Fruit fly (Drosophila melanogaster) whole organism, prepupa: ENCODE results near the gene Nepl15.

Experiments
- CG3919 ChIP-seq: fragments of 200-800 bp; sonication (Bioruptor generic); optimal IDR thresholded peaks from 3 replicates; lab custom pipeline; 2016; ENCODE audit warnings: missing biosample characterization, missing genetic modification characterization
- CG6276 ChIP-seq: fragments of 200-800 bp; sonication (Bioruptor generic); optimal IDR thresholded peaks from 2 replicates; lab custom pipeline; 2017; ENCODE audit warnings: missing biosample characterization, mild to moderate bottlenecking, missing genetic modification characterization
- CG6792 ChIP-seq: fragments of 200-800 bp; sonication (Bioruptor generic); optimal IDR thresholded peaks from 3 replicates; lab custom pipeline; 2016; ENCODE audit warnings: missing biosample characterization, missing genetic modification characterization
- CG7368 ChIP-seq: fragments of 200-800 bp; sonication (Bioruptor generic); optimal IDR thresholded peaks from 3 replicates; lab custom pipeline; 2016; ENCODE audit warnings: missing biosample characterization, missing genetic modification characterization
- CG8319 ChIP-seq: fragments of 200-800 bp; sonication (Bioruptor generic); optimal IDR thresholded peaks from 3 replicates; lab custom pipeline; 2016; ENCODE audit warnings: missing biosample characterization, missing genetic modification characterization
- Eip75B ChIP-seq: fragments of 200-800 bp; sonication (Bioruptor generic); optimal IDR thresholded peaks from 3 replicates; lab custom pipeline; 2016; ENCODE audit warnings: missing biosample characterization, missing genetic modification characterization
- Eip93F ChIP-seq: fragments of 200-800 bp; sonication (Bioruptor generic); optimal IDR thresholded peaks from 2 replicates; lab custom pipeline; 2016; ENCODE audit warnings: missing biosample characterization, mild to moderate bottlenecking, missing genetic modification characterization
- Ets21C ChIP-seq: fragments of 200-800 bp; sonication (Bioruptor generic); optimal IDR thresholded peaks from 3 replicates; lab custom pipeline; 2016; ENCODE audit warnings: missing biosample characterization, missing genetic modification characterization
- Ets96B ChIP-seq: fragments of 200-800 bp; optimal IDR thresholded peaks from 2 replicates; lab custom pipeline; 2019; ENCODE audit warnings: missing biosample characterization, mild to moderate bottlenecking, missing genetic modification characterization, moderate library complexity
- Lpt ChIP-seq: fragments of 200-800 bp; sonication (Bioruptor generic); optimal IDR thresholded peaks from 3 replicates; lab custom pipeline; 2016; ENCODE audit warnings: missing biosample characterization, missing genetic modification characterization
- Sox102F ChIP-seq: fragments of 200-800 bp; sonication (Bioruptor generic); optimal IDR thresholded peaks from 2 replicates; lab custom pipeline; 2016; ENCODE audit warnings: missing biosample characterization, mild to moderate bottlenecking, missing genetic modification characterization
- lz ChIP-seq: fragments of 200-800 bp; sonication (Bioruptor generic); optimal IDR thresholded peaks from 3 replicates; lab custom pipeline; 2016; ENCODE audit warnings: missing biosample characterization, missing genetic modification characterization
- svp ChIP-seq: fragments of 200-800 bp; sonication (Bioruptor generic); peaks from one replicate; lab custom pipeline; 2016; ENCODE audit warnings: missing biosample characterization, missing genetic modification characterization

- no peak for TF ChIP-seq CG8319 (GFP tag; lab: Kevin White, UChicago)
- TF ChIP-seq CG6276 (GFP tag; lab: Kevin White, UChicago), result no peak
- no peak for TF ChIP-seq Sox102F (GFP tag; lab: Kevin White, UChicago)
- no peak for TF ChIP-seq Eip93F
- TF ChIP-seq Lpt (GFP tag; lab: Kevin White, UChicago), result no peak
- TF ChIP-seq lz, result peak; percentile 26
- TF ChIP-seq CG6792 (GFP tag; lab: Kevin White, UChicago), result no peak
- no peak for TF ChIP-seq svp
- no peak for TF ChIP-seq CG7368 (GFP tag; lab: Kevin White, UChicago)
- TF ChIP-seq CG3919, result peak; percentile 13
- no peak for TF ChIP-seq Eip75B (GFP tag; lab: Kevin White, UChicago)
- TF ChIP-seq Ets21C (GFP tag; lab: Kevin White, UChicago), result peak; percentile 9
- no peak for TF ChIP-seq Ets96B
Observed at dm6 chr3R:22726771-22727455, 39.1 kb downstream of the Nepl15 start, which contains the start of gene CG45049.
